Worm (Caenorhabditis elegans) whole organism, midembryonic: ENCODE data around the gene K08D8.5.

Source experiments
- T22C8.4 ChIP-seq: fragments of 200-800 bp; sonication (Bioruptor generic); IDR thresholded peaks from 2 replicates; pipeline ENCODE4 v1.3.6; 2022; ENCODE audit warnings: missing genetic modification characterization, missing compliant biosample characterization
- cog-1 ChIP-seq: sonication (generic microtip); optimal IDR thresholded peaks from 2 replicates; lab custom pipeline; 2016; ENCODE audit warnings: missing genetic modification characterization, missing compliant biosample characterization
- flt-1 ChIP-seq: fragments of 200-800 bp; sonication (Bioruptor generic); IDR thresholded peaks from 2 replicates; pipeline ENCODE4 v1.3.6; 2022; ENCODE audit warnings: missing genetic modification characterization, missing compliant biosample characterization
- klf-2 ChIP-seq: fragments of 200-800 bp; sonication (Bioruptor generic); conservative IDR thresholded peaks from 2 replicates; pipeline ENCODE4 v1.3.6; 2022; ENCODE audit warnings: missing genetic modification reagents, missing genetic modification characterization, missing compliant biosample characterization
- med-1 ChIP-seq: sonication (generic microtip); optimal IDR thresholded peaks from 2 replicates; lab custom pipeline; 2017; ENCODE audit warnings: missing genetic modification characterization, mild to moderate bottlenecking, missing compliant biosample characterization, antibody characterized with exemption, missing genetic modification reagents; ENCODE audit not compliant: insufficient read depth
- ref-1 ChIP-seq: fragments of 200-800 bp; sonication (Bioruptor generic); conservative IDR thresholded peaks from 2 replicates; pipeline ENCODE4 v1.3.6; 2022; ENCODE audit warnings: missing genetic modification reagents, missing genetic modification characterization, missing compliant biosample characterization
- tab-1 ChIP-seq: fragments of 200-800 bp; sonication (Bioruptor generic); IDR thresholded peaks from 2 replicates; pipeline ENCODE4 v1.3.6; 2022; ENCODE audit warnings: missing genetic modification characterization, missing compliant biosample characterization
- ztf-23 ChIP-seq: fragments of 200-800 bp; sonication (Bioruptor generic); IDR thresholded peaks from 2 replicates; pipeline ENCODE4 v1.3.6; 2022; ENCODE audit warnings: missing genetic modification reagents, missing genetic modification characterization, missing compliant biosample characterization
- ztf-29 ChIP-seq: fragments of 200-800 bp; sonication (Bioruptor generic); IDR thresholded peaks from 2 replicates; pipeline ENCODE4 v1.3.6; 2022; ENCODE audit warnings: missing genetic modification reagents, missing genetic modification characterization, missing compliant biosample characterization

K08D8.5 gene

DNA sequence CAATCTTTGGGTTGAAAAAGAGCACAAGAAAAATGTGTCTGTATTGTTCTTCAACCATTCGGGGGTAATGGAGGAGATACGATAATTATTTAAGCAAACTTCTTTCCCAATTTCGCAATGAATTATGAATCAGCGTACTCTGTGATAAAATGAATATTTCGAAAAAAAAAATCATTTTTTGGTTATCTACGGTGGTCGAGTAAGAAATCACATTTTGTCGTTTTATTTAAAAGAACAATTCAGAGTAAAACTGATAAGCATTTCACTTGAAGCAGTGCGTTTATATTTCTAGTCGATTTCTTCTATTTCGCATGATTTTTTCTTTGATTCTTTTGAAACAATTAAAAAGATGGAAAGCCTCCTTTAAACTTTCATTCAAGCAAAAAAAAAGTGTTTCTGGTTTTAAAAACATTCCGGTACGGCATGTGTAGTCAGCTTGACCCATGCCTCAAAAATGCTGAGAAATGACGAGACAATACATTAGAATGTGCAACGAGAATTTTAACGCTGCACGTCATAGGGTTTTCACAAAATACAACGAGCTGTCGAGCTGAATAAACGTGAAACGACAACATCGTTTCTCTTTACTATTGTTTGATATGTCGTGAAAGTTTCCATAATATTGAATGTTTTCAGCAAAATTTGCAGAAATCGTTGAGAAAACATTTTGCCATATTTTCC is 9.4 kb downstream of the K08D8.5 start, which contains the start of gene K08D8.2:
Gene K08D8.2 (plus strand): TSS at position 631 of the 681 bp plus-strand sequence.
- no peak for TF ChIP-seq ref-1 (GFP tag; lab: Robert Waterston, UW)
- no peak for TF ChIP-seq tab-1
- TF ChIP-seq T22C8.4, result no peak
- TF ChIP-seq ztf-23, result no peak
- TF ChIP-seq med-1 (GFP tag; lab: Kevin White, UChicago), result no peak
- TF ChIP-seq ztf-29, result no peak
- no peak for TF ChIP-seq cog-1 (tag; lab: Kevin White, UChicago)
- TF ChIP-seq klf-2, result no peak
- no peak for TF ChIP-seq flt-1 (GFP tag; lab: Robert Waterston, UW)

DNA sequence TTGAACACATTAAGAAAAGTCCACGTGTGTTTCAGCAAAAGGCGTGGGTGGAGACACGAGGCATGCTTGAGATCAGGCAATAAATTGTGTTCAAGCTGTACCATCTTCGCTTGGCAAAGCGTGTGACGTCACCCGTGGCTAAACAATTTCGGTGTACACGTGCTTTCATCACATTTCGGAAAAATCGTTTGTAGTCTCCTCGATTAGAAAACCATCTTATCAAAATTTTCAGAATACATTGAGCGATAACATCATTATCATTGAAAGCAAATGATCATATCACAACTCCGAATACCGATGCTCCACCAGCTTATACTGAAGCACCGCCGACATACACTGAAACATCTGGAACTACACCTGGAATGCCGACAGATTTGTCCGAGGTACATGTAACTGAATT is 10.3 kb downstream of the K08D8.5 start:
- TF ChIP-seq T22C8.4, result no peak
- no peak for TF ChIP-seq ztf-29
- TF ChIP-seq cog-1 (tag; lab: Kevin White, UChicago), result no peak
- no peak for TF ChIP-seq flt-1 (GFP tag; lab: Robert Waterston, UW)
- no peak for TF ChIP-seq ref-1 (GFP tag; lab: Robert Waterston, UW)

DNA sequence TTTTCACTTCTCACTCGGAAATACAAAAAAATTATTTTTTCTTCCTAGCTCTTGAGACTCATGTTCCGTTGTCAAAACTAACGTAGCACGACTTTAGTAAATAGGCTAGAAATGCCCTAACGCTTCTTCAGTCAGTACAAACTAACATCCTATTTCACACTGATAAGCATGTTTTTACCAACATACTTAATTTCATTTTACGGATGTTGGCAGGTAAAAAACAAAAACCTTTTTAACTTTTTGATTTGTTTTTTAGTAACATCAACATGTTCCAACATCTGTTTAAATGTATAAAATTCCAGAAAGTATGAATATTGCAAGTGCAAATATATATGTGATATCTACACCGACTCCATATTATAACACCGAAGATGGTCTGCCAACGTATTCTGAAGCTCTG is 11.7 kb downstream of the K08D8.5 start, which contains the start of gene K08D8.10:
Gene K08D8.10 (plus strand): TSS at position 301 of the 400 bp plus-strand sequence.
- no peak for TF ChIP-seq med-1 (GFP tag; lab: Kevin White, UChicago)
- no peak for TF ChIP-seq cog-1 (tag; lab: Kevin White, UChicago)
- no peak for TF ChIP-seq flt-1 (GFP tag; lab: Robert Waterston, UW)
- no peak for TF ChIP-seq ztf-29
- no peak for TF ChIP-seq klf-2
- TF ChIP-seq ztf-23, result no peak
- TF ChIP-seq tab-1, result no peak

DNA sequence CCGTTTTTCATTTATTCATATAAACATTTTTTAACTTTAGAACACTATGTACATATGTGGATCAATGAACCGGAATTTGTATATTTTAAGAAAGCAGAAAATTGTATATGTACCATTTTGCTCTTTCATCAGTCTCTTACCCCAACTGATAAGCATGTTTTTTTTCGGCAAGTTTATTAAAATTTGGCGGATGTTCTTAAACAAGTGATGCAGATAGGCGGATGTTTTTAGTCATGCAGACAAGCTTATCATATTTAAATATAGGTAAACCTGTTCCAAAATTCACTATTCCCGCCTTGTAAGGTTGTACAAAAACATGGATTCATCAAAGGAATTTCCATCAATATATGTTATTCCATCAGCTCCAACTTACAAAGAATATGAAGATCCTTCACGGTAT is 12.5 kb downstream of the K08D8.5 start, which contains the start of gene K08D8.9:
Gene K08D8.9 (plus strand): TSS at position 301 of the 400 bp plus-strand sequence.
- TF ChIP-seq ref-1 (GFP tag; lab: Robert Waterston, UW), result no peak
- TF ChIP-seq ztf-23, result no peak
- no peak for TF ChIP-seq klf-2
- no peak for TF ChIP-seq med-1 (GFP tag; lab: Kevin White, UChicago)
- no peak for TF ChIP-seq cog-1 (tag; lab: Kevin White, UChicago)
- TF ChIP-seq ztf-29, result no peak
- TF ChIP-seq flt-1 (GFP tag; lab: Robert Waterston, UW), result no peak
- no peak for TF ChIP-seq tab-1
- no peak for TF ChIP-seq T22C8.4

DNA sequence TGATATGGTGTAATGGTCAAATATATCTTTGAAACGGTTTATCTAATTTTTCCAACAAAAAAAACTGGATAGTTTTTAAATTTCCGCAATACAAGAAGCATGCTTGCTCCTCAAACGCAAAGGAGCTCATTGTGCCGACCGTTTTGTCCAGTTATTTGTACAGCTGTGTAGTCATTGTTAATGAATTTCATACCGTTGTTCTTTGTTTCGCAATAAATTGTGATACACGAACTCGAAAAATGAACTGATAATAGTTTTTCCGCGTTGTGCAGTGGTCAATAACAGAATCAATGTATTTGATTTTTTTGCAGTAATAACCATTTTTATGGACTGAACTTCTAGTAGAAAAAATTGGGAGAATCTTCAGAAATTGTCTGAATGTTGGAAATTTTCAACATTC is 13.1 kb downstream of the K08D8.5 start:
- TF ChIP-seq klf-2, result no peak
- no peak for TF ChIP-seq cog-1 (tag; lab: Kevin White, UChicago)
- TF ChIP-seq T22C8.4, result no peak
- no peak for TF ChIP-seq ref-1 (GFP tag; lab: Robert Waterston, UW)
- no peak for TF ChIP-seq ztf-23
- TF ChIP-seq ztf-29, result no peak
- TF ChIP-seq tab-1, result no peak
- TF ChIP-seq med-1 (GFP tag; lab: Kevin White, UChicago), result no peak
- TF ChIP-seq flt-1 (GFP tag; lab: Robert Waterston, UW), result no peak

DNA sequence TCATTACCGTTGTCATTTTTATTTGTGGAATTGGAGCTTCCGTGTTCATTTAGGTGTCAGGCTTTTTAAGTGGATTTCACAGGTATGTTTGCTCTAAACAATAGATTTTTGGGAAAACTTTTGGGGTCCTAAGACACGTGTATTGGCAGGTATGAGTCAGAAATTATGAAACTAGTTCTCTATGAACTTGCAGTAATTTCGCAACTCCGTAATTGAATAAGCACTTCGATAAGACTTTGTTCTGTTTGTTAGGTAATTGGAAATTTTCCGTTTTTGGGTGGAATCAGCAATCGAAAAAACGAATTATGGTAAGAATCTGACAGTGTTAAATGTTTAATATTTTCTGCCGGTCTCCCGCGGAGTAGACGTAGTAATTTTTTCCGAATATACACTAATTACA is 14.8 kb downstream of the K08D8.5 start:
- TF ChIP-seq ref-1 (GFP tag; lab: Robert Waterston, UW) (no peak), ztf-23 (no peak), ztf-29 (no peak), klf-2 (no peak), cog-1 (tag; lab: Kevin White, UChicago) (no peak), med-1 (GFP tag; lab: Kevin White, UChicago) (no peak), flt-1 (GFP tag; lab: Robert Waterston, UW) (no peak), T22C8.4 (no peak)

DNA sequence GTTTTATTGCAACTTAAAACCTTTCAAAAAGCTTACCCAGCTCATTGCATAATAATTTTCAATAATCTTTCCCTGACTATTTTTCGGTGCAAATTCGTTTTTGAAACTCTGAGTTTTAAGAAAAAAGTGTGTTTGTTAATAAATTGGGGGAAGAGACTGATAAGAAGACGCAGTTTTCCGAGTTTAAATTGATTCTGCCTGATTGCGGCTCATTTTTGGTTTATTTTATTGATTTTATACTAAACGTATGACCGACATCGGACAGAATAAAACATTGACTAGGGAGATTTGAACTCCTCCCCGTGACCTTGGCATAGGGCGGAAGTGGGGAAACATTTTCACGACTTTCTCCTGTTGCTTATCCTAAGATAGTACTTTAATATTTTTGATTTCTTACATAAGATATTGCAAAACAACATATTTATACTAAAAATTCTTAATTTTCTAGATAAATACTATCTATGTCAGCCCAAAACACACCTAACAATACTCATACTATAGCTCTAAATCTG is 15.5 kb downstream of the K08D8.5 start, which contains the start of gene K08D8.7:
Gene K08D8.7 (plus strand): TSS at position 462 of the 512 bp plus-strand sequence.
- TF ChIP-seq flt-1 (GFP tag; lab: Robert Waterston, UW) (no peak), med-1 (GFP tag; lab: Kevin White, UChicago) (no peak), klf-2 (no peak), ztf-29 (no peak), T22C8.4 (no peak), tab-1 (no peak), cog-1 (tag; lab: Kevin White, UChicago) (no peak), ztf-23 (no peak), ref-1 (GFP tag; lab: Robert Waterston, UW) (no peak)

DNA sequence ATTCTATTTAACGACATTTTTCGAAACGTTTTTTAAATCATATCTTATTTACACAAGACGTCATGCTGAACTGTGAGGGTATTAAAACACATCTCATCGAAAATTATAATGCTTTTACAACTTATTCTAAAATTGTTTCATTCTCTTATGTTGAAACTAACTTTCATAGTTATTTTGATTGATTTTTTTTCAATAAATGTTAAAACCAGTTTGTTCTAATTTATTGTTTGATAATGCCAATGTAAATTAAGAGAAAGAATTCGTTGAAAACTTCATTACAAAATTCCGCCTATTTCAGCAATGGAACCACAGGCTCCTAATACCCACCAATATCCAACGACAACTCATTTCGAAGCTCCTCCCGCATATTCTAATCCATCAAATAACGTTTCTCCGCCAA is 16.9 kb downstream of the K08D8.5 start, which contains the start of gene K08D8.11:
Gene K08D8.11 (plus strand): TSS at position 301 of the 400 bp plus-strand sequence.
- TF ChIP-seq ztf-23 (no peak), flt-1 (GFP tag; lab: Robert Waterston, UW) (no peak), med-1 (GFP tag; lab: Kevin White, UChicago) (no peak), ztf-29 (no peak), ref-1 (GFP tag; lab: Robert Waterston, UW) (no peak), klf-2 (no peak), tab-1 (no peak), T22C8.4 (no peak), cog-1 (tag; lab: Kevin White, UChicago) (no peak)

DNA sequence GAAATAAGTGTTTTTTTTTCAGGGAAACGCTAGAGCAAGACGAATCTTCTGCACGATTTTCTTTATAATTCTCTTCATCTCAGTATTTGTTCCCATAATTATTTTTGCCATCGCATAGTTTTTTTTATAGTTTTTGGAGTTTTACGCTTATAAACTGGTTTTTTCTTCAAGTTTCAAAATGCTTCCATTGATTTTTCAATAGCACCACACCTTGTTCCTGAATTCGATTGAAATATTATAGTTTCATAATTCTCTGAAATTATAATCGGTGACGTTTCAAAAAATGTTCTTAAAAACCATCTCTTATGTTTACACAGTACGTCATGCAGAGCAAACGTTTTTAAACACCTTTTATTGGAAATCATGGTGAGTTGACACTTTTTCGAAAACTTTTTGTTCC is 18.8 kb downstream of the K08D8.5 start, which contains the start of gene K08D8.12:
Gene K08D8.12 (plus strand): TSS at position 301 of the 400 bp plus-strand sequence.
- TF ChIP-seq T22C8.4 (no peak), flt-1 (GFP tag; lab: Robert Waterston, UW) (no peak), ztf-29 (no peak), ztf-23 (no peak), med-1 (GFP tag; lab: Kevin White, UChicago) (no peak), cog-1 (tag; lab: Kevin White, UChicago) (no peak), tab-1 (no peak), ref-1 (GFP tag; lab: Robert Waterston, UW) (no peak), klf-2 (no peak)

DNA sequence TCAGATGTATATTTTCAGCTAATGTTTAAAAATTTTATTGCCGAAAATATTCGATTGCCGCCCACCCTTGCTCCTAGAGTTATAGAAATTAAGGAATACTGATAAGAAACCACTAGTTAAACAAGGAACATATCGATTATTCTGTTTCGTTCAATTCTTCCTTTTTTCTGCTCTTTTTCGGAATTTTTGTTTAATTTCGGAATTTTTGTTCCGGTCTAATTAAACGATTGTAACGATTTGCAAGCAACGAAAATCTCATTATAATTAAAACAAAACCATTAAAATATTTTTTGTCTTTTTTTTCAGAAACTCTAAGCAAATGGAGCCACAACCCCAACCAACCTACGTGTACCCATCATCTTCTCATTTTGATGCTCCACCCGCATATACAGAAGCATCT is 19.7 kb downstream of the K08D8.5 start, which contains the start of gene K08D8.1:
Gene K08D8.1 (plus strand): TSS at position 301 of the 400 bp plus-strand sequence.
- TF ChIP-seq cog-1 (tag; lab: Kevin White, UChicago), result no peak
- TF ChIP-seq med-1 (GFP tag; lab: Kevin White, UChicago), result no peak
- no peak for TF ChIP-seq ref-1 (GFP tag; lab: Robert Waterston, UW)
- no peak for TF ChIP-seq ztf-29
- TF ChIP-seq T22C8.4, result no peak
- no peak for TF ChIP-seq tab-1
- TF ChIP-seq flt-1 (GFP tag; lab: Robert Waterston, UW), result no peak
- no peak for TF ChIP-seq ztf-23
- TF ChIP-seq klf-2, result no peak
